Fruit fly (Drosophila melanogaster) S2 (cell line): Measurements from ENCODE around the gene BckdhA.

ENCODE experiments used
- CG8478 ChIP-seq: fragments of >200 bp; optimal IDR thresholded peaks from 2 replicates; lab custom pipeline; 2018
- CTCF ChIP-seq, 2 experiments: fragments of >200 bp; optimal IDR thresholded peaks; 2 replicates each; lab custom pipeline; 2018

- no peak for TF ChIP-seq CG8478 (lab: Kevin White, UChicago)
- TF ChIP-seq CTCF (optimal IDR thresholded peaks at IDR 0.05; lab: Kevin White, UChicago) = no peak
Measured at dm6 chr3R:9595681-9596357, 40.2 kb downstream of the BckdhA start.
